Fruit fly (Drosophila melanogaster): Measurements from ENCODE around the gene Taf12.

The Taf12 gene

dm6 chr3R:11649449-11649848 lies 30.0 kb downstream of the Taf12 start (continued):
- TF ChIP-seq fd3F (GFP tag; optimal IDR thresholded peaks at IDR 0.05) (peak; percentile 97), her (GFP tag; optimal IDR thresholded peaks at IDR 0.05) (peak; percentile 96), pb (GFP tag; optimal IDR thresholded peaks at IDR 0.05) (peak; percentile 96), CG32772 (GFP tag; IDR thresholded peaks at IDR 0.05) (peak; percentile 95), gsb (GFP tag; IDR thresholded peaks at IDR 0.05) (peak; percentile 96), Oaz (GFP tag; IDR thresholded peaks at IDR 0.05) (peak; percentile 97), H15 (GFP tag; IDR thresholded peaks at IDR 0.05) (peak; percentile 96), CG3838 (GFP tag; optimal IDR thresholded peaks at IDR 0.05) (peak; percentile 91), odd (GFP tag; optimal IDR thresholded peaks at IDR 0.05) (peak; percentile 92), CG33213 (GFP tag; optimal IDR thresholded peaks at IDR 0.05) (peak; percentile 97), dati (GFP tag; IDR thresholded peaks at IDR 0.05) (peak; percentile 95), Aef1 (GFP tag; IDR thresholded peaks at IDR 0.05) (peak; percentile 98), hbn (GFP tag; IDR thresholded peaks at IDR 0.05; ENCODE audit: partially characterized antibody) (no peak), kay (GFP tag; optimal IDR thresholded peaks at IDR 0.05) (peak; percentile 84), CG16815 (GFP tag; optimal IDR thresholded peaks at IDR 0.05) (peak; percentile 90), CG12219 (GFP tag; optimal IDR thresholded peaks at IDR 0.05) (peak; percentile 94), sisA (GFP tag; IDR thresholded peaks at IDR 0.05) (peak; percentile 98), pan (optimal IDR thresholded peaks at IDR 0.05) (no peak), pan (GFP tag; optimal IDR thresholded peaks at IDR 0.05 in 1 of 2, IDR thresholded peaks at IDR 0.05 in 1 of 2) (peak in 1 of 2 experiments; percentile 99), CG1792 (GFP tag; optimal IDR thresholded peaks at IDR 0.05) (peak; percentile 95), CG7357 (GFP tag; IDR thresholded peaks at IDR 0.05) (peak; percentile 91), CG13775 (GFP tag; optimal IDR thresholded peaks at IDR 0.05) (peak; percentile 92), mld (GFP tag; IDR thresholded peaks at IDR 0.05; ENCODE audit: partially characterized antibody) (no peak), tna (GFP tag; IDR thresholded peaks at IDR 0.05; ENCODE audit: partially characterized antibody) (no peak), Ravus (GFP tag; IDR thresholded peaks at IDR 0.05) (peak; percentile 93), sens (GFP tag) (peak; percentile 99), CG13624 (GFP tag; optimal IDR thresholded peaks at IDR 0.05) (peak; percentile 98), nom (GFP tag; optimal IDR thresholded peaks at IDR 0.05) (peak; percentile 8), dan (GFP tag; IDR thresholded peaks at IDR 0.05) (peak; percentile 68), CG4730 (GFP tag; IDR thresholded peaks at IDR 0.05) (peak; percentile 95), wdn (GFP tag; IDR thresholded peaks at IDR 0.05) (peak; percentile 98), ttk (GFP tag; IDR thresholded peaks at IDR 0.05) (peak; percentile 96), vvl (GFP tag; IDR thresholded peaks at IDR 0.05) (peak; percentile 99), CG9609 (GFP tag; optimal IDR thresholded peaks at IDR 0.05) (peak; percentile 96), bowl (GFP tag; IDR thresholded peaks at IDR 0.05) (peak; percentile 92), bbx (GFP tag; IDR thresholded peaks at IDR 0.05; ENCODE audit: partially characterized antibody) (no peak), CG12769 (tag; optimal IDR thresholded peaks at IDR 0.05) (peak; percentile 98), CG14441 (GFP tag; IDR thresholded peaks at IDR 0.05) (peak; percentile 98), ato (GFP tag; IDR thresholded peaks at IDR 0.05; ENCODE audit: partially characterized antibody) (no peak), Tbp (GFP tag; optimal IDR thresholded peaks at IDR 0.05) (no peak), Dbx (GFP tag; IDR thresholded peaks at IDR 0.05) (peak; percentile 98), Ptx1 (GFP tag; IDR thresholded peaks at IDR 0.05) (peak; percentile 97), klu (GFP tag; IDR thresholded peaks at IDR 0.05) (peak; percentile 93), CG1024 (GFP tag; IDR thresholded peaks at IDR 0.05) (peak; percentile 89), CG18011 (GFP tag; optimal IDR thresholded peaks at IDR 0.05) (peak; percentile 85), NC2α (GFP tag; optimal IDR thresholded peaks at IDR 0.05) (peak; percentile 92), chn (GFP tag; optimal IDR thresholded peaks at IDR 0.05) (peak; percentile 97), eve (GFP tag; optimal IDR thresholded peaks at IDR 0.05) (peak in 1 of 2 experiments; percentile 98), CG7372 (GFP tag; IDR thresholded peaks at IDR 0.05) (peak; percentile 98), CG30403 (GFP tag; optimal IDR thresholded peaks at IDR 0.05) (peak; percentile 97), Dll (GFP tag; IDR thresholded peaks at IDR 0.05; ENCODE audit: partially characterized antibody) (no peak), jing (GFP tag; optimal IDR thresholded peaks at IDR 0.05) (peak; percentile 88), CG1602 (GFP tag; optimal IDR thresholded peaks at IDR 0.05) (peak; percentile 94)

Measured in whole organism, embryonic.